Fruit fly (Drosophila melanogaster) whole organism, embryonic: Measurements from ENCODE around the gene Lip3.

Source experiments
- Abd-B ChIP-seq: fragments of 200-800 bp; sonication (Bioruptor generic); optimal IDR thresholded peaks from 2 replicates; lab custom pipeline; 2018; ENCODE audit warnings: missing biosample characterization, mild to moderate bottlenecking, missing genetic modification characterization, moderate library complexity
- CG10462 ChIP-seq: fragments of 200-800 bp; sonication (Bioruptor generic); optimal IDR thresholded peaks from 2 replicates; lab custom pipeline; 2016; ENCODE audit warnings: missing biosample characterization, missing genetic modification characterization
- CG12659 ChIP-seq: fragments of 200-800 bp; sonication (Bioruptor generic); optimal IDR thresholded peaks from 3 replicates; lab custom pipeline; 2017; ENCODE audit warnings: mild to moderate bottlenecking, missing biosample characterization, missing genetic modification reagents, missing genetic modification characterization
- CG12942 ChIP-seq: fragments of 200-800 bp; sonication (Bioruptor generic); optimal IDR thresholded peaks from 3 replicates; lab custom pipeline; 2016; ENCODE audit warnings: missing biosample characterization, missing genetic modification characterization
- CG13287 ChIP-seq: fragments of 200-800 bp; sonication (Bioruptor generic); IDR thresholded peaks from 2 replicates; pipeline ENCODE4 v1.3.6; 2022; ENCODE audit warnings: missing biosample characterization, missing genetic modification characterization; ENCODE audit not compliant: partially characterized antibody
- CG16813 ChIP-seq: fragments of 200-800 bp; sonication (Bioruptor generic); IDR thresholded peaks from 3 replicates; pipeline ENCODE4 v1.3.6; 2022; ENCODE audit warnings: missing biosample characterization, missing genetic modification characterization; ENCODE audit not compliant: partially characterized antibody
- CG17829 ChIP-seq: fragments of 200-800 bp; optimal IDR thresholded peaks from 2 replicates; lab custom pipeline; 2019; ENCODE audit warnings: missing biosample characterization, mild to moderate bottlenecking, missing genetic modification characterization, moderate library complexity
- CG18262 ChIP-seq: fragments of 200-800 bp; optimal IDR thresholded peaks from 3 replicates; lab custom pipeline; 2019; ENCODE audit warnings: missing biosample characterization, mild to moderate bottlenecking, missing genetic modification characterization, moderate library complexity
- CG2116 ChIP-seq: fragments of 200-800 bp; sonication (Bioruptor generic); optimal IDR thresholded peaks from 3 replicates; lab custom pipeline; 2018; ENCODE audit warnings: missing biosample characterization, mild to moderate bottlenecking, missing genetic modification characterization
- CG30431 ChIP-seq: fragments of 200-800 bp; sonication (Bioruptor generic); optimal IDR thresholded peaks from 2 replicates; lab custom pipeline; 2017; ENCODE audit warnings: missing biosample characterization, missing genetic modification characterization
- CG3838 ChIP-seq: fragments of 200-800 bp; sonication (Bioruptor generic); optimal IDR thresholded peaks from 3 replicates; lab custom pipeline; 2016; ENCODE audit warnings: missing biosample characterization, missing genetic modification characterization
- CG7786 ChIP-seq: fragments of 200-800 bp; sonication (Bioruptor generic); optimal IDR thresholded peaks from 2 replicates; lab custom pipeline; 2016; ENCODE audit warnings: missing biosample characterization, missing genetic modification characterization
- CG7963 ChIP-seq: fragments of 200-800 bp; sonication (Bioruptor generic); IDR thresholded peaks from 3 replicates; pipeline ENCODE4 v1.3.6; 2022; ENCODE audit warnings: missing biosample characterization, missing genetic modification characterization; ENCODE audit not compliant: partially characterized antibody
- CG9437 ChIP-seq: fragments of 200-800 bp; sonication (Bioruptor generic); optimal IDR thresholded peaks from 2 replicates; lab custom pipeline; 2018; ENCODE audit warnings: missing biosample characterization, mild to moderate bottlenecking, missing genetic modification characterization
- CrebB ChIP-seq: fragments of 200-800 bp; sonication (Bioruptor generic); optimal IDR thresholded peaks from 3 replicates; lab custom pipeline; 2018; ENCODE audit warnings: missing biosample characterization, mild to moderate bottlenecking, missing genetic modification characterization
- D ChIP-seq, 2 experiments: fragments of 200-800 bp in 1 of 2; fragments of >200 bp in 1 of 2; sonication (Bioruptor generic) in 1 of 2; optimal IDR thresholded peaks; 2 replicates in 1 of 2; 3 replicates in 1 of 2; lab custom pipeline; 2017; ENCODE audit warnings: mild to moderate bottlenecking in 1 of 2, missing biosample characterization in 1 of 2, missing genetic modification characterization in 1 of 2, missing genetic modification reagents in 1 of 2
- D19B ChIP-seq: fragments of 200-800 bp; sonication (Bioruptor generic); optimal IDR thresholded peaks from 2 replicates; lab custom pipeline; 2017; ENCODE audit warnings: missing biosample characterization, mild to moderate bottlenecking, missing genetic modification characterization
- Dad ChIP-seq: fragments of 200-800 bp; sonication (Bioruptor generic); optimal IDR thresholded peaks from 3 replicates; lab custom pipeline; 2016; ENCODE audit warnings: missing biosample characterization, missing genetic modification characterization
- HLH4C ChIP-seq: fragments of 200-800 bp; sonication (Bioruptor generic); IDR thresholded peaks from 3 replicates; pipeline ENCODE4 v1.3.6; 2022; ENCODE audit warnings: missing biosample characterization, missing genetic modification characterization; ENCODE audit not compliant: partially characterized antibody
- HLHmδ ChIP-seq: fragments of 200-800 bp; sonication (Bioruptor generic); optimal IDR thresholded peaks from 2 replicates; lab custom pipeline; 2018; ENCODE audit warnings: missing biosample characterization, mild to moderate bottlenecking, missing genetic modification characterization, moderate library complexity
- Hand ChIP-seq: fragments of 200-800 bp; sonication (Bioruptor generic); optimal IDR thresholded peaks from 2 replicates; lab custom pipeline; 2017; ENCODE audit warnings: mild to moderate bottlenecking, missing biosample characterization, missing genetic modification reagents, missing genetic modification characterization
- Hey ChIP-seq: fragments of 200-800 bp; sonication (Bioruptor generic); optimal IDR thresholded peaks from 3 replicates; lab custom pipeline; 2018; ENCODE audit warnings: missing biosample characterization, mild to moderate bottlenecking, missing genetic modification characterization
- Hmr ChIP-seq: fragments of 200-800 bp; sonication (Bioruptor generic); optimal IDR thresholded peaks from 3 replicates; lab custom pipeline; 2017; ENCODE audit warnings: mild to moderate bottlenecking, missing biosample characterization, missing genetic modification reagents, missing genetic modification characterization
- Lpt ChIP-seq: fragments of >200 bp; optimal IDR thresholded peaks from 2 replicates; lab custom pipeline; 2018; ENCODE audit warnings: missing biosample characterization, missing genetic modification characterization
- NfI ChIP-seq: fragments of 200-800 bp; sonication (Bioruptor generic); optimal IDR thresholded peaks from 3 replicates; lab custom pipeline; 2018; ENCODE audit warnings: missing biosample characterization, mild to moderate bottlenecking, missing genetic modification characterization, moderate library complexity
- Pdp1 ChIP-seq, 2 experiments: fragments of 200-800 bp; sonication (Bioruptor generic); optimal IDR thresholded peaks; 3 replicates each; lab custom pipeline; 2016; ENCODE audit warnings: missing biosample characterization in 2 of 2, missing genetic modification characterization in 2 of 2, mild to moderate bottlenecking in 1 of 2, moderate library complexity in 1 of 2
- Vsx1 ChIP-seq: fragments of 200-800 bp; sonication (Bioruptor generic); optimal IDR thresholded peaks from 2 replicates; lab custom pipeline; 2017; ENCODE audit warnings: missing biosample characterization, mild to moderate bottlenecking, missing genetic modification characterization, missing genetic modification reagents
- amos ChIP-seq: fragments of 200-800 bp; sonication (Bioruptor generic); IDR thresholded peaks from 2 replicates; pipeline ENCODE4 v1.3.6; 2022; ENCODE audit warnings: missing biosample characterization, missing genetic modification characterization; ENCODE audit not compliant: partially characterized antibody
- ash1 ChIP-seq: fragments of 200-800 bp; sonication (Bioruptor generic); optimal IDR thresholded peaks from 2 replicates; lab custom pipeline; 2018; ENCODE audit warnings: missing biosample characterization, mild to moderate bottlenecking, missing genetic modification characterization
- chn ChIP-seq: fragments of 200-800 bp; sonication (Bioruptor generic); optimal IDR thresholded peaks from 2 replicates; lab custom pipeline; 2016; ENCODE audit warnings: missing biosample characterization, missing genetic modification characterization
- danr ChIP-seq: fragments of 200-800 bp; sonication (Bioruptor generic); IDR thresholded peaks from 2 replicates; pipeline ENCODE4 v1.3.6; 2022; ENCODE audit warnings: missing biosample characterization, missing genetic modification characterization
- dpn ChIP-seq, 2 experiments: fragments of 200-800 bp; sonication (Bioruptor generic); optimal IDR thresholded peaks; 3 replicates each; lab custom pipeline; 2016; ENCODE audit warnings: missing biosample characterization in 2 of 2, missing genetic modification characterization in 2 of 2
- org-1 ChIP-seq: fragments of 200-800 bp; sonication (Bioruptor generic); optimal IDR thresholded peaks from 2 replicates; lab custom pipeline; 2017; ENCODE audit warnings: missing biosample characterization, missing genetic modification characterization
- pnt ChIP-seq: fragments of 200-800 bp; sonication (Bioruptor generic); optimal IDR thresholded peaks from 3 replicates; lab custom pipeline; 2016; ENCODE audit warnings: missing biosample characterization, missing genetic modification characterization
- sima ChIP-seq: fragments of 200-800 bp; sonication (Bioruptor generic); optimal IDR thresholded peaks from 2 replicates; lab custom pipeline; 2016; ENCODE audit warnings: missing biosample characterization, missing genetic modification characterization
- sisA ChIP-seq: fragments of 200-800 bp; sonication (Bioruptor generic); IDR thresholded peaks from 2 replicates; pipeline ENCODE4 v1.3.6; 2022; ENCODE audit warnings: missing biosample characterization, missing genetic modification characterization
- sna ChIP-seq: fragments of 200-800 bp; sonication (Bioruptor generic); IDR thresholded peaks from 2 replicates; pipeline ENCODE4 v1.3.6; 2022; ENCODE audit warnings: missing biosample characterization, missing genetic modification characterization; ENCODE audit not compliant: partially characterized antibody
- so ChIP-seq: fragments of 200-800 bp; sonication (Bioruptor generic); IDR thresholded peaks from 3 replicates; pipeline ENCODE4 v1.3.6; 2022; ENCODE audit warnings: missing biosample characterization, missing genetic modification characterization
- tna ChIP-seq: fragments of 200-800 bp; sonication (Bioruptor generic); IDR thresholded peaks from 2 replicates; pipeline ENCODE4 v1.3.6; 2022; ENCODE audit warnings: missing biosample characterization, missing genetic modification characterization; ENCODE audit not compliant: partially characterized antibody
- zen2 ChIP-seq: fragments of 200-800 bp; sonication (Bioruptor generic); IDR thresholded peaks from 3 replicates; pipeline ENCODE4 v1.3.6; 2022; ENCODE audit warnings: missing biosample characterization, missing genetic modification characterization; ENCODE audit not compliant: partially characterized antibody
- zfh1 ChIP-seq: fragments of 200-800 bp; sonication (Bioruptor generic); IDR thresholded peaks from 3 replicates; pipeline ENCODE4 v1.3.6; 2022; ENCODE audit warnings: missing biosample characterization, missing genetic modification characterization

The Lip3 gene

DNA sequence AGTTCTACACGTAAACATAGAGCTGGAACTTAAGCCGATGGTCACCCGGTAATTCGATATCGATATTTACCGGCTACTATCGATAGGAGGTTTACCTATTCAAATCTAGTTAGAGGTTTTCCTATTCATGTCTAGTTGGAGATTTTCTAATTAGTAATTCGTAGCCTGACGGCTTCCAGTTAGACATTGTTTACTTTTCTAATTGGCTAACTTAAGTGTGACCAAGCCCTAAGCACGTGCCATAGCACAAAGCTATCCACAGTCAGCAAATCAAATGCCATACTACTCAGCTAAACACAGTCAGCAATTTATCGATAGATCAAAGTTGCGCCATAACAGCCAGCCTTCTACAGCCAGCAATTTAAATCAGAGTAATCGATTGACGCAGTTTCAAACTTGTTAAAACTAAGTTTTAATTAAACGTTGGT is 31.3 kb upstream of the Lip3 start, which contains the start of gene Dpm3 (continued):
- peak; percentile 56 to 65 for TF ChIP-seq dpn (GFP tag; optimal IDR thresholded peaks at IDR 0.05; lab: Kevin White, UChicago)
- TF ChIP-seq pnt (GFP tag; lab: Kevin White, UChicago), result peak; percentile 28
- TF ChIP-seq amos, result peak; percentile 85
- TF ChIP-seq tna (GFP tag; lab: Robert Waterston, UW), result peak; percentile 82
- TF ChIP-seq ash1, result no peak
- TF ChIP-seq CG12659 (GFP tag; lab: Kevin White, UChicago), result peak; percentile 85
- TF ChIP-seq D19B (GFP tag; lab: Kevin White, UChicago), result no peak
- peak; percentile 38 for TF ChIP-seq NfI (GFP tag; lab: Kevin White, UChicago)
- peak; percentile 85 for TF ChIP-seq Abd-B (GFP tag; lab: Kevin White, UChicago)
- TF ChIP-seq org-1 (GFP tag; lab: Kevin White, UChicago), result no peak
- peak in 1 of 2 experiments; percentile 57 for TF ChIP-seq Pdp1 (GFP tag; optimal IDR thresholded peaks at IDR 0.05; lab: Kevin White, UChicago)
- TF ChIP-seq sisA (GFP tag; lab: Robert Waterston, UW), result 0 out of 2 replicates have a peak, but pooled peaks have one; percentile 20
- TF ChIP-seq HLHmδ, result no peak
- no peak for TF ChIP-seq danr
- TF ChIP-seq Lpt, result no peak
- TF ChIP-seq CG2116, result peak; percentile 68
- peak; percentile 73; the same call in 2 of the 3 replicates for TF ChIP-seq CG7963
- 0 out of 3 replicates have a peak, but pooled peaks have one; percentile 22 for TF ChIP-seq so (GFP tag; lab: Robert Waterston, UW)
- no peak for TF ChIP-seq CrebB (tag; lab: Kevin White, UChicago)
- TF ChIP-seq CG7786 (GFP tag; lab: Kevin White, UChicago), result peak; percentile 40
- peak; percentile 95 for TF ChIP-seq sna (GFP tag; lab: Robert Waterston, UW)
- peak; percentile 99 for TF ChIP-seq Vsx1 (GFP tag; lab: Kevin White, UChicago)
- peak; percentile 84 for TF ChIP-seq zen2 (GFP tag; lab: Robert Waterston, UW)
- no peak for TF ChIP-seq D (optimal IDR thresholded peaks at IDR 0.05; lab: Kevin White, UChicago)
- TF ChIP-seq D (GFP tag; optimal IDR thresholded peaks at IDR 0.05; lab: Kevin White, UChicago), result no peak
- no peak for TF ChIP-seq CG3838 (GFP tag; lab: Kevin White, UChicago)
- TF ChIP-seq Hand, result no peak
- no peak for TF ChIP-seq Hey (tag; lab: Kevin White, UChicago)
- TF ChIP-seq CG9437 (GFP tag; lab: Kevin White, UChicago), result peak; percentile 98
- TF ChIP-seq Dad (GFP tag; lab: Kevin White, UChicago), result peak; percentile 7
- TF ChIP-seq CG13287 (GFP tag; lab: Robert Waterston, UW), result peak; percentile 97
- peak; percentile 15 for TF ChIP-seq chn (GFP tag; lab: Kevin White, UChicago)
- TF ChIP-seq CG18262 (tag; lab: Kevin White, UChicago), result peak; percentile 9
- no peak for TF ChIP-seq CG10462 (GFP tag; lab: Kevin White, UChicago)
- TF ChIP-seq HLH4C (GFP tag; lab: Robert Waterston, UW), result peak; percentile 92
- TF ChIP-seq zfh1 (GFP tag; lab: Robert Waterston, UW), result 0 out of 3 replicates have a peak, but pooled peaks have one; percentile 39
- TF ChIP-seq CG16813 (GFP tag; lab: Robert Waterston, UW), result peak; percentile 89
- TF ChIP-seq CG17829 (tag; lab: Kevin White, UChicago), result peak; percentile 50
- peak; percentile 22 for TF ChIP-seq CG12942 (GFP tag; lab: Kevin White, UChicago)
- TF ChIP-seq Hmr (GFP tag; lab: Kevin White, UChicago), result peak; percentile 76
- no peak for TF ChIP-seq sima (GFP tag; lab: Kevin White, UChicago)
- no peak for TF ChIP-seq CG30431 (GFP tag; lab: Kevin White, UChicago)
